Fruit fly (Drosophila melanogaster): ENCODE data around the gene RabGGTb.

DNA sequence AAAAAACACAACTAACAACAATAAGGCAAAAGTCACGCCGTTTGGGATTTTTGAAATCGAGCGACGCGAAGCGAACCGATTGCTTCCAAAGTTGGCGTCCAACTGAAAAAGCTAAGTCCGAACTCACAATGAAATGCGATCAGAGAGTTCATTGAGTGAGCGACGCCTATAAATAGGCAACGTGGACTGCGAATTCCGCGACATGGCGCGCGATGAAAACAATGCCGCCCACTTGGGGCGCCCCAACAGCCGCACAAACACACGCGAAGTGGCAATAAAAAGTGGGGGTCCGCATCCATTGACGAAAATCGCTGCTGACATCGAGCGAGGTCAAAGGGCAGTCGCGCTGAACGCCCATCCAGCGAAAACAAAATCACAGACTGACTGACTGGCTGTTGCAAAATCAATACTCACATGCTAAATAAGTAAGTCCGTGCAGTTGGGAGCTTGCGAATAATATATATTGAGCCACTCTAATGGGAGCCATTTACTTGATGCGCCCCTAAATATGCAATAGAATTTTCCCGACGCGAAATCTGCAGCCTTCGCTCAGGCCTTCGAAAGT, 23.6 kb upstream of the RabGGTb start:
- no peak for TF ChIP-seq vri (GFP tag; optimal IDR thresholded peaks at IDR 0.05)
- TF ChIP-seq CG16779 (tag; optimal IDR thresholded peaks at IDR 0.05), result no peak
- TF ChIP-seq CG11902 (GFP tag; optimal IDR thresholded peaks at IDR 0.05), result no peak
- no peak for TF ChIP-seq CG10631 (GFP tag; optimal IDR thresholded peaks at IDR 0.05)
- TF ChIP-seq Sox102F (GFP tag; optimal IDR thresholded peaks at IDR 0.05), result no peak
- TF ChIP-seq CG15336 (GFP tag; IDR thresholded peaks at IDR 0.05), result no peak
- no peak for TF ChIP-seq Gug (GFP tag; IDR thresholded peaks at IDR 0.05)
- no peak for TF ChIP-seq Sox15 (GFP tag; optimal IDR thresholded peaks at IDR 0.05)
- no peak for TF ChIP-seq Hr4 (GFP tag; optimal IDR thresholded peaks at IDR 0.05)

Data from whole organism, prepupa.